Fruit fly (Drosophila melanogaster) whole organism, wandering third instar larva: ENCODE results near the gene simj.

Experiments used
- pan ChIP-seq: fragments of >200 bp; optimal IDR thresholded peaks from 2 replicates; lab custom pipeline; 2017
- sv ChIP-seq: fragments of 200-800 bp; sonication (Bioruptor generic); optimal IDR thresholded peaks from 3 replicates; lab custom pipeline; 2016; ENCODE audit warnings: missing biosample characterization, missing genetic modification characterization

Gene simj

dm6 chr3L:10739666-10740417 is 75.3 kb downstream of the simj start (continued):
- no peak for TF ChIP-seq pan
- TF ChIP-seq sv (GFP tag; lab: Kevin White, UChicago) = peak; percentile 90
- TF ChIP-seq, all 38 proteins: peak for 29
